Fruit fly (Drosophila melanogaster): ENCODE results near the gene Ddrgk1.

Ddrgk1 gene

dm6 chr3R:21199953-21200368 lies 14.9 kb upstream of the Ddrgk1 start (continued):
- TF ChIP-seq CG1792 (GFP tag; optimal IDR thresholded peaks at IDR 0.05): no peak
- no peak for TF ChIP-seq Ets65A (GFP tag)
- TF ChIP-seq da (GFP tag; optimal IDR thresholded peaks at IDR 0.05): no peak
- no peak for TF ChIP-seq Deaf1 (tag; optimal IDR thresholded peaks at IDR 0.05)
- peak; percentile 19; the same call in 1 of the 2 replicates for TF ChIP-seq esg (GFP tag; conservative IDR thresholded peaks at IDR 0.05)
- TF ChIP-seq CG7786 (GFP tag; optimal IDR thresholded peaks at IDR 0.05): no peak
- no peak for TF ChIP-seq YL-1 (GFP tag; optimal IDR thresholded peaks at IDR 0.05)
- TF ChIP-seq CG1602 (GFP tag; optimal IDR thresholded peaks at IDR 0.05): peak; percentile 49
- TF ChIP-seq CG10979 (tag; optimal IDR thresholded peaks at IDR 0.05): peak; percentile 31
- TF ChIP-seq exex (tag; optimal IDR thresholded peaks at IDR 0.05): no peak
- no peak for TF ChIP-seq Sry-δ (GFP tag; optimal IDR thresholded peaks at IDR 0.05)
- TF ChIP-seq CG7839 (tag; optimal IDR thresholded peaks at IDR 0.05): peak; percentile 5
- TF ChIP-seq croc (GFP tag; conservative IDR thresholded peaks at IDR 0.05): no peak
- no peak for TF ChIP-seq CG11456 (GFP tag; IDR thresholded peaks at IDR 0.05)
- no peak for TF ChIP-seq CG10543 (GFP tag; optimal IDR thresholded peaks at IDR 0.05)
- peak; percentile 50 for TF ChIP-seq unpg (GFP tag; optimal IDR thresholded peaks at IDR 0.05)
- TF ChIP-seq CG17612 (GFP tag; IDR thresholded peaks at IDR 0.05): no peak
- 0 out of 4 replicates have a peak, but pooled peaks have one; percentile 24 for TF ChIP-seq Gug (GFP tag; IDR thresholded peaks at IDR 0.05)
- TF ChIP-seq CG6765 (GFP tag; optimal IDR thresholded peaks at IDR 0.05): no peak
- TF ChIP-seq Sox102F (GFP tag; optimal IDR thresholded peaks at IDR 0.05): peak; percentile 58
- no peak for TF ChIP-seq CG30020 (tag; optimal IDR thresholded peaks at IDR 0.05)
- no peak for TF ChIP-seq kay (GFP tag; optimal IDR thresholded peaks at IDR 0.05)
- peak; percentile 27 for TF ChIP-seq CG30431 (GFP tag; optimal IDR thresholded peaks at IDR 0.05)
- TF ChIP-seq CG12744 (GFP tag; optimal IDR thresholded peaks at IDR 0.05): no peak
- peak; percentile 28 for TF ChIP-seq CG13775 (GFP tag; optimal IDR thresholded peaks at IDR 0.05)
- peak; percentile 28; the same call in 1 of the 2 replicates for TF ChIP-seq sisA (GFP tag; IDR thresholded peaks at IDR 0.05)
- TF ChIP-seq CG4707 (GFP tag; optimal IDR thresholded peaks at IDR 0.05): no peak
- TF ChIP-seq salm (tag; optimal IDR thresholded peaks at IDR 0.05): no peak
- 0 out of 3 replicates have a peak, but pooled peaks have one; percentile 12 for TF ChIP-seq Aef1 (GFP tag; IDR thresholded peaks at IDR 0.05)
- TF ChIP-seq gcm2 (GFP tag; optimal IDR thresholded peaks at IDR 0.05): no peak
- no peak for TF ChIP-seq CG2202 (tag; optimal IDR thresholded peaks at IDR 0.05)
- peak; percentile 28 for TF ChIP-seq bab2 (GFP tag; optimal IDR thresholded peaks at IDR 0.05)
- TF ChIP-seq ATbp (GFP tag; optimal IDR thresholded peaks at IDR 0.05): peak; percentile 52
- TF ChIP-seq Dek (tag; optimal IDR thresholded peaks at IDR 0.05): no peak
- TF ChIP-seq Ada2b (GFP tag; IDR thresholded peaks at IDR 0.05): peak; percentile 24; the same call in 1 of the 2 replicates
- no peak for TF ChIP-seq Rfx (GFP tag; IDR thresholded peaks at IDR 0.05)
- TF ChIP-seq CG8089 (GFP tag; optimal IDR thresholded peaks at IDR 0.05): no peak
- peak; percentile 34 for TF ChIP-seq CG2875 (GFP tag; optimal IDR thresholded peaks at IDR 0.05)
- no peak for TF ChIP-seq Nf-YC (tag; optimal IDR thresholded peaks at IDR 0.05)
- no peak for TF ChIP-seq sens-2 (GFP tag; IDR thresholded peaks at IDR 0.05)
- no peak for TF ChIP-seq CG1832 (GFP tag; optimal IDR thresholded peaks at IDR 0.05)
- TF ChIP-seq zfh1 (GFP tag; IDR thresholded peaks at IDR 0.05): peak; percentile 71; the same call in 1 of the 3 replicates
- TF ChIP-seq oc (tag; optimal IDR thresholded peaks at IDR 0.05): peak; percentile 18
- TF ChIP-seq CG5180 (GFP tag; optimal IDR thresholded peaks at IDR 0.05): no peak
- TF ChIP-seq Hey (tag; optimal IDR thresholded peaks at IDR 0.05): no peak
- TF ChIP-seq Vsx1 (GFP tag; optimal IDR thresholded peaks at IDR 0.05): peak; percentile 29
- TF ChIP-seq CG18764 (GFP tag; optimal IDR thresholded peaks at IDR 0.05): no peak
- no peak for TF ChIP-seq maf-S (GFP tag; optimal IDR thresholded peaks at IDR 0.05)
- TF ChIP-seq gce (GFP tag; IDR thresholded peaks at IDR 0.05): no peak
- no peak for TF ChIP-seq CG15514 (GFP tag; optimal IDR thresholded peaks at IDR 0.05)
- no peak for TF ChIP-seq zen (tag; optimal IDR thresholded peaks at IDR 0.05)
